Fruit fly (Drosophila melanogaster) whole organism, embryonic: Measurements from ENCODE around the gene PK2-R2.

ENCODE experiments used
- ATbp ChIP-seq: fragments of 200-800 bp; sonication (Bioruptor generic); optimal IDR thresholded peaks from 2 replicates; lab custom pipeline; 2017; ENCODE audit warnings: missing biosample characterization, mild to moderate bottlenecking, missing genetic modification characterization, missing genetic modification reagents
- Ada2b ChIP-seq: fragments of 200-800 bp; sonication (Bioruptor generic); IDR thresholded peaks from 2 replicates; pipeline ENCODE4 v1.3.6; 2022; ENCODE audit warnings: missing biosample characterization, missing genetic modification characterization
- Asciz ChIP-seq: fragments of 200-800 bp; sonication (Bioruptor generic); optimal IDR thresholded peaks from 2 replicates; lab custom pipeline; 2017; ENCODE audit warnings: missing biosample characterization, mild to moderate bottlenecking, missing genetic modification characterization, missing genetic modification reagents
- Atf6 ChIP-seq: fragments of 200-800 bp; sonication (Bioruptor generic); IDR thresholded peaks from 2 replicates; pipeline ENCODE4 v1.3.6; 2022; ENCODE audit warnings: missing biosample characterization, missing genetic modification characterization
- CG10147 ChIP-seq: fragments of 200-800 bp; sonication (Bioruptor generic); optimal IDR thresholded peaks from 2 replicates; lab custom pipeline; 2019; ENCODE audit warnings: missing biosample characterization, mild to moderate bottlenecking, missing genetic modification characterization, moderate library complexity
- CG1024 ChIP-seq: fragments of 200-800 bp; sonication (Bioruptor generic); IDR thresholded peaks from 2 replicates; pipeline ENCODE4 v1.3.6; 2022; ENCODE audit warnings: missing biosample characterization, missing genetic modification characterization
- CG10431 ChIP-seq: fragments of 200-800 bp; sonication (Bioruptor generic); optimal IDR thresholded peaks from 3 replicates; lab custom pipeline; 2018; ENCODE audit warnings: missing biosample characterization, mild to moderate bottlenecking, missing genetic modification characterization
- CG10654 ChIP-seq: fragments of 200-800 bp; sonication (Bioruptor generic); optimal IDR thresholded peaks from 2 replicates; lab custom pipeline; 2016; ENCODE audit warnings: missing biosample characterization, missing genetic modification characterization
- CG11093 ChIP-seq: fragments of 200-800 bp; sonication (Bioruptor generic); IDR thresholded peaks from 3 replicates; pipeline ENCODE4 v1.3.6; 2022; ENCODE audit warnings: missing biosample characterization, missing genetic modification characterization
- CG12744 ChIP-seq: fragments of 200-800 bp; sonication (Bioruptor generic); optimal IDR thresholded peaks from 2 replicates; lab custom pipeline; 2016; ENCODE audit warnings: missing biosample characterization, missing genetic modification characterization
- CG1602 ChIP-seq: fragments of 200-800 bp; sonication (Bioruptor generic); optimal IDR thresholded peaks from 3 replicates; lab custom pipeline; 2016; ENCODE audit warnings: missing biosample characterization, missing genetic modification characterization
- CG2120 ChIP-seq: fragments of 200-800 bp; sonication (Bioruptor generic); optimal IDR thresholded peaks from 3 replicates; lab custom pipeline; 2016; ENCODE audit warnings: missing biosample characterization, missing genetic modification characterization
- CG2199 ChIP-seq: fragments of 200-800 bp; sonication (Bioruptor generic); IDR thresholded peaks from 3 replicates; pipeline ENCODE4 v1.3.6; 2022; ENCODE audit warnings: missing biosample characterization, missing genetic modification characterization
- CG2678 ChIP-seq: fragments of 200-800 bp; sonication (Bioruptor generic); optimal IDR thresholded peaks from 3 replicates; lab custom pipeline; 2019; ENCODE audit warnings: missing biosample characterization, mild to moderate bottlenecking, missing genetic modification characterization, moderate library complexity
- CG2875 ChIP-seq: fragments of 200-800 bp; sonication (Bioruptor generic); optimal IDR thresholded peaks from 2 replicates; lab custom pipeline; 2017; ENCODE audit warnings: missing biosample characterization, mild to moderate bottlenecking, missing genetic modification characterization, missing genetic modification reagents
- CG3163 ChIP-seq: fragments of 200-800 bp; sonication (Bioruptor generic); optimal IDR thresholded peaks from 3 replicates; lab custom pipeline; 2016; ENCODE audit warnings: missing biosample characterization, missing genetic modification characterization
- CG4404 ChIP-seq: fragments of 200-800 bp; sonication (Bioruptor generic); IDR thresholded peaks from 2 replicates; pipeline ENCODE4 v1.3.6; 2022; ENCODE audit warnings: missing biosample characterization, missing genetic modification characterization
- CG4617 ChIP-seq: fragments of 200-800 bp; sonication (Bioruptor generic); optimal IDR thresholded peaks from 3 replicates; lab custom pipeline; 2016; ENCODE audit warnings: missing biosample characterization, missing genetic modification characterization, borderline replicate concordance
- CG8281 ChIP-seq: fragments of 200-800 bp; sonication (Bioruptor generic); optimal IDR thresholded peaks from 2 replicates; lab custom pipeline; 2018; ENCODE audit warnings: missing biosample characterization, mild to moderate bottlenecking, missing genetic modification characterization, moderate library complexity
- CG8478 ChIP-seq: fragments of >200 bp; optimal IDR thresholded peaks from 2 replicates; lab custom pipeline; 2018
- Camta ChIP-seq: fragments of 200-800 bp; sonication (Bioruptor generic); optimal IDR thresholded peaks from 2 replicates; lab custom pipeline; 2016; ENCODE audit warnings: missing biosample characterization, missing genetic modification characterization
- Dll ChIP-seq: fragments of 200-800 bp; sonication (Bioruptor generic); IDR thresholded peaks from 4 replicates; pipeline ENCODE4 v1.3.6; 2022; ENCODE audit warnings: missing biosample characterization, missing genetic modification characterization; ENCODE audit not compliant: partially characterized antibody
- Dref ChIP-seq: fragments of 200-800 bp; sonication (Bioruptor generic); IDR thresholded peaks from 2 replicates; pipeline ENCODE4 v1.3.6; 2022; ENCODE audit warnings: missing biosample characterization, missing genetic modification characterization
- Drgx ChIP-seq: fragments of 200-800 bp; sonication (Bioruptor generic); IDR thresholded peaks from 2 replicates; pipeline ENCODE4 v1.3.6; 2022; ENCODE audit warnings: missing biosample characterization, missing genetic modification characterization
- E2f1 ChIP-seq: fragments of 200-800 bp; sonication (Bioruptor generic); IDR thresholded peaks from 2 replicates; pipeline ENCODE4 v1.3.6; 2022; ENCODE audit warnings: missing biosample characterization, missing genetic modification characterization
- GATAe ChIP-seq: fragments of 200-800 bp; sonication (Bioruptor generic); conservative IDR thresholded peaks from 2 replicates; pipeline ENCODE4 v1.3.6; 2022; ENCODE audit warnings: missing biosample characterization, missing genetic modification characterization
- Hr51 ChIP-seq, 2 experiments: fragments of 200-800 bp; sonication (Bioruptor generic); optimal IDR thresholded peaks; 2 replicates in 1 of 2; 3 replicates in 1 of 2; lab custom pipeline; 2016 to 2018; ENCODE audit warnings: missing biosample characterization in 2 of 2, missing genetic modification characterization in 2 of 2, mild to moderate bottlenecking in 1 of 2, moderate library complexity in 1 of 2
- Mes4 ChIP-seq: fragments of 200-800 bp; sonication (Bioruptor generic); optimal IDR thresholded peaks from 2 replicates; lab custom pipeline; 2016; ENCODE audit warnings: missing biosample characterization, missing genetic modification characterization
- NC2β ChIP-seq: fragments of 200-800 bp; sonication (Bioruptor generic); optimal IDR thresholded peaks from 2 replicates; lab custom pipeline; 2016; ENCODE audit warnings: missing biosample characterization, missing genetic modification characterization
- Nf-YA ChIP-seq: fragments of 200-800 bp; sonication (Bioruptor generic); IDR thresholded peaks from 2 replicates; pipeline ENCODE4 v1.3.6; 2022; ENCODE audit warnings: missing biosample characterization, missing genetic modification characterization
- Pdp1 ChIP-seq, 2 experiments: fragments of 200-800 bp; sonication (Bioruptor generic); optimal IDR thresholded peaks; 3 replicates each; lab custom pipeline; 2016; ENCODE audit warnings: missing biosample characterization in 2 of 2, missing genetic modification characterization in 2 of 2, mild to moderate bottlenecking in 1 of 2, moderate library complexity in 1 of 2
- Taf1 ChIP-seq: fragments of 200-800 bp; sonication (Bioruptor generic); IDR thresholded peaks from 2 replicates; pipeline ENCODE4 v1.3.6; 2022; ENCODE audit warnings: missing biosample characterization, missing genetic modification characterization
- ash1 ChIP-seq: fragments of 200-800 bp; sonication (Bioruptor generic); optimal IDR thresholded peaks from 2 replicates; lab custom pipeline; 2018; ENCODE audit warnings: missing biosample characterization, mild to moderate bottlenecking, missing genetic modification characterization
- bab2 ChIP-seq: fragments of 200-800 bp; sonication (Bioruptor generic); optimal IDR thresholded peaks from 2 replicates; lab custom pipeline; 2016; ENCODE audit warnings: missing biosample characterization, missing genetic modification characterization
- dpn ChIP-seq, 2 experiments: fragments of 200-800 bp; sonication (Bioruptor generic); optimal IDR thresholded peaks; 3 replicates each; lab custom pipeline; 2016; ENCODE audit warnings: missing biosample characterization in 2 of 2, missing genetic modification characterization in 2 of 2
- emc ChIP-seq: fragments of 200-800 bp; sonication (Bioruptor generic); optimal IDR thresholded peaks from 2 replicates; lab custom pipeline; 2016; ENCODE audit warnings: missing biosample characterization, missing genetic modification characterization
- ftz-f1 ChIP-seq: fragments of 200-800 bp; sonication (Bioruptor generic); optimal IDR thresholded peaks from 2 replicates; lab custom pipeline; 2016; ENCODE audit warnings: missing biosample characterization, missing genetic modification characterization
- grn ChIP-seq: fragments of 200-800 bp; sonication (Bioruptor generic); optimal IDR thresholded peaks from 3 replicates; lab custom pipeline; 2017; ENCODE audit warnings: missing biosample characterization, missing genetic modification characterization
- jumu ChIP-seq: fragments of 200-800 bp; sonication (Bioruptor generic); optimal IDR thresholded peaks from 3 replicates; lab custom pipeline; 2016; ENCODE audit warnings: missing biosample characterization, missing genetic modification characterization
- lab ChIP-seq: fragments of 200-800 bp; sonication (Bioruptor generic); optimal IDR thresholded peaks from 3 replicates; lab custom pipeline; 2017; ENCODE audit warnings: missing biosample characterization, missing genetic modification characterization, mild to moderate bottlenecking, moderate library complexity, missing genetic modification reagents
- maf-S ChIP-seq: fragments of 200-800 bp; sonication (Bioruptor generic); optimal IDR thresholded peaks from 2 replicates; lab custom pipeline; 2016; ENCODE audit warnings: missing biosample characterization, missing genetic modification characterization
- mirr ChIP-seq: fragments of 200-800 bp; sonication (Bioruptor generic); optimal IDR thresholded peaks from 3 replicates; lab custom pipeline; 2018; ENCODE audit warnings: missing biosample characterization, mild to moderate bottlenecking, missing genetic modification characterization
- mld ChIP-seq: fragments of 200-800 bp; sonication (Bioruptor generic); IDR thresholded peaks from 3 replicates; pipeline ENCODE4 v1.3.6; 2022; ENCODE audit warnings: missing biosample characterization, missing genetic modification characterization; ENCODE audit not compliant: partially characterized antibody
- nerfin-2 ChIP-seq: fragments of 200-800 bp; sonication (Bioruptor generic); IDR thresholded peaks from 2 replicates; pipeline ENCODE4 v1.3.6; 2022; ENCODE audit warnings: missing biosample characterization, missing genetic modification characterization; ENCODE audit not compliant: partially characterized antibody
- peb ChIP-seq: fragments of 200-800 bp; sonication (Bioruptor generic); IDR thresholded peaks from 2 replicates; pipeline ENCODE4 v1.3.6; 2022; ENCODE audit warnings: missing biosample characterization, missing genetic modification characterization
- phol ChIP-seq: fragments of 200-800 bp; sonication (Bioruptor generic); optimal IDR thresholded peaks from 3 replicates; lab custom pipeline; 2018; ENCODE audit warnings: missing biosample characterization, mild to moderate bottlenecking, missing genetic modification characterization, moderate library complexity
- psq ChIP-seq: fragments of 200-800 bp; sonication (Bioruptor generic); optimal IDR thresholded peaks from 2 replicates; lab custom pipeline; 2017; ENCODE audit warnings: missing biosample characterization, missing genetic modification characterization
- rib ChIP-seq: fragments of 200-800 bp; sonication (Bioruptor generic); IDR thresholded peaks from 2 replicates; pipeline ENCODE4 v1.3.6; 2022; ENCODE audit warnings: missing biosample characterization, missing genetic modification characterization
- stwl ChIP-seq: fragments of 200-800 bp; sonication (Bioruptor generic); optimal IDR thresholded peaks from 3 replicates; lab custom pipeline; 2018; ENCODE audit warnings: missing biosample characterization, mild to moderate bottlenecking, missing genetic modification characterization, moderate library complexity
- tgo ChIP-seq: fragments of 200-800 bp; sonication (Bioruptor generic); IDR thresholded peaks from 3 replicates; pipeline ENCODE4 v1.3.6; 2022; ENCODE audit warnings: missing biosample characterization, missing genetic modification characterization
- zf30C ChIP-seq: fragments of 200-800 bp; sonication (Bioruptor generic); optimal IDR thresholded peaks from 3 replicates; lab custom pipeline; 2018; ENCODE audit warnings: missing biosample characterization, mild to moderate bottlenecking, missing genetic modification characterization

The PK2-R2 gene

DNA sequence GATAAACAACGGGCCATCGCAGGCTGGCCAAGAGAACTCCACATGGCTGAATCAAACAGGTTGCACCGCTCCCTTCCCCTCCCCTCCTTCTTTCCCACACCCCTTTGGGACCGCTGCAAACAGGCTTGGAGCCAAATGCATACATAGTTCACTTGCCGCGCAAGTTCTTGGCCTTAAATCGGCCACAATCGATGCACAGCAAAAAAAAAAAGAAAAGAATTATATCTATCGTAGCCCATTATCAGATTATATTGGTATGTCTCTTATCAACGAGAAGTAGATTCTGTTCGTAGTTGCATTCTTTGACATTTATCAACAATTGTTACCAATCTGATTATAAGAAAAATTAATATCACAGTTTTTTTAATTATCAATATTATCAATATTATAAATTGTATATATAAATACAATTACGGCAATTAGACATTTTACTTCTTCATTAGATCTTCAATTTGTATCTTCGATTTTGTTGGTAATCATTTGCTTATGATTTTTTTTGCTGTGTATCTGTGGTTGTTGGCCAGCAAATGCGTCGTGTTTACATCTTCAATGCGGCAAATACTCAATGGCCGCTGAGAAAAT, 28.6 kb downstream of the PK2-R2 start (continued):
- TF ChIP-seq Asciz (GFP tag; lab: Kevin White, UChicago) (peak; percentile 52), ash1 (GFP tag; lab: Kevin White, UChicago) (no peak), grn (GFP tag; lab: Kevin White, UChicago) (no peak), mld (GFP tag; lab: Robert Waterston, UW) (no peak), ftz-f1 (GFP tag; lab: Kevin White, UChicago) (no peak), emc (GFP tag; lab: Kevin White, UChicago) (no peak), tgo (GFP tag; lab: Robert Waterston, UW) (peak; percentile 40; the same call in 1 of the 3 replicates), GATAe (GFP tag; lab: Robert Waterston, UW) (no peak), Ada2b (GFP tag; lab: Robert Waterston, UW) (no peak), ATbp (GFP tag; lab: Kevin White, UChicago) (peak; percentile 28), phol (tag; lab: Kevin White, UChicago) (peak; percentile 79), CG10431 (GFP tag; lab: Kevin White, UChicago) (peak; percentile 62), NC2β (GFP tag; lab: Kevin White, UChicago) (no peak), Mes4 (no peak), zf30C (GFP tag; lab: Kevin White, UChicago) (no peak), Drgx (peak; percentile 39; the same call in 1 of the 2 replicates), CG1024 (GFP tag; lab: Robert Waterston, UW) (no peak), CG2678 (peak; percentile 72), bab2 (GFP tag; lab: Kevin White, UChicago) (no peak), CG12744 (GFP tag; lab: Kevin White, UChicago) (no peak), CG4404 (GFP tag; lab: Robert Waterston, UW) (no peak), CG11093 (GFP tag; lab: Robert Waterston, UW) (0 out of 3 replicates have a peak, but pooled peaks have one; percentile 36), CG3163 (GFP tag; lab: Kevin White, UChicago) (no peak), lab (GFP tag; lab: Kevin White, UChicago) (no peak), rib (GFP tag; lab: Robert Waterston, UW) (no peak), E2f1 (GFP tag; lab: Robert Waterston, UW) (no peak), psq (GFP tag; lab: Kevin White, UChicago) (no peak), stwl (tag; lab: Kevin White, UChicago) (no peak), CG1602 (peak; percentile 30), CG10654 (GFP tag; lab: Kevin White, UChicago) (peak; percentile 10), maf-S (no peak), Dref (no peak), peb (0 out of 2 replicates have a peak, but pooled peaks have one; percentile 9), CG10147 (GFP tag; lab: Kevin White, UChicago) (peak; percentile 14), CG4617 (GFP tag; lab: Kevin White, UChicago) (no peak), Atf6 (GFP tag; lab: Robert Waterston, UW) (no peak), Nf-YA (GFP tag; lab: Robert Waterston, UW) (no peak), CG2875 (GFP tag; lab: Kevin White, UChicago) (peak; percentile 48), jumu (GFP tag; lab: Kevin White, UChicago) (no peak), CG8478 (lab: Kevin White, UChicago) (no peak), CG8281 (tag; lab: Kevin White, UChicago) (no peak), CG2120 (GFP tag; lab: Kevin White, UChicago) (no peak), Pdp1 (GFP tag; optimal IDR thresholded peaks at IDR 0.05; lab: Kevin White, UChicago) (no peak), Camta (no peak), nerfin-2 (GFP tag; lab: Robert Waterston, UW) (no peak), Hr51 (GFP tag; optimal IDR thresholded peaks at IDR 0.05; lab: Kevin White, UChicago) (no peak), Dll (GFP tag; lab: Robert Waterston, UW) (no peak), CG2199 (GFP tag; lab: Robert Waterston, UW) (no peak), dpn (GFP tag; optimal IDR thresholded peaks at IDR 0.05; lab: Kevin White, UChicago) (peak in 1 of 2 experiments; percentile 36), Taf1 (GFP tag; lab: Robert Waterston, UW) (no peak), mirr (GFP tag; lab: Kevin White, UChicago) (no peak)
